Worm (Caenorhabditis elegans) whole organism, L4 larva: Measurements from ENCODE around the gene prp-9.
A peak's percentile ranks its signal among the peaks of the same experiment; 100 is the strongest.

Source experiments
- F26F4.8 ChIP-seq: fragments of 200-800 bp; sonication (Bioruptor generic); conservative IDR thresholded peaks from 2 replicates; pipeline ENCODE4 v1.3.6; 2022; ENCODE audit warnings: missing genetic modification characterization, missing compliant biosample characterization
- F44E2.7 ChIP-seq: fragments of 200-800 bp; sonication (Bioruptor generic); IDR thresholded peaks from 2 replicates; pipeline ENCODE4 v2.1.2; 2022; ENCODE audit warnings: missing genetic modification characterization, missing compliant biosample characterization
- F49E8.2 ChIP-seq: sonication (generic microtip); optimal IDR thresholded peaks from 2 replicates; lab custom pipeline; 2016; ENCODE audit warnings: missing compliant biosample characterization, mild to moderate bottlenecking, missing genetic modification characterization, borderline replicate concordance
- R02D3.7 ChIP-seq: fragments of 150-350 bp; sonication (generic microtip); optimal IDR thresholded peaks from 3 replicates; lab custom pipeline; 2014; ENCODE audit warnings: missing biosample characterization, missing genetic modification characterization
- Y105C5A.15 ChIP-seq: fragments of 200-800 bp; sonication (Bioruptor generic); IDR thresholded peaks from 2 replicates; pipeline ENCODE4 v1.3.6; 2022; ENCODE audit warnings: missing genetic modification characterization, missing compliant biosample characterization
- Y48G9A.11 ChIP-seq: fragments of 200-800 bp; sonication (Bioruptor generic); IDR thresholded peaks from 2 replicates; pipeline ENCODE4 v1.3.6; 2022; ENCODE audit warnings: missing genetic modification reagents, missing genetic modification characterization, missing compliant biosample characterization
- Y5F2A.4 ChIP-seq: fragments of 200-800 bp; sonication (Bioruptor generic); optimal IDR thresholded peaks from 2 replicates; lab custom pipeline; 2018; ENCODE audit warnings: mild to moderate bottlenecking, missing genetic modification characterization, missing compliant biosample characterization
- Y75B8A.6 ChIP-seq: fragments of 200-800 bp; sonication (Bioruptor generic); IDR thresholded peaks from 2 replicates; pipeline ENCODE4 v1.3.6; 2022; ENCODE audit warnings: missing genetic modification reagents, missing genetic modification characterization, missing compliant biosample characterization
- ama-1 ChIP-seq: fragments of 150-350 bp; optimal IDR thresholded peaks from 2 replicates; lab custom pipeline; 2014; ENCODE audit warnings: inconsistent platforms, mixed read lengths
- attf-4 ChIP-seq: sonication (generic microtip); optimal IDR thresholded peaks from 3 replicates; lab custom pipeline; 2017; ENCODE audit warnings: missing biosample characterization, missing genetic modification characterization
- ceh-28 ChIP-seq: fragments of 150-350 bp; optimal IDR thresholded peaks from 2 replicates; lab custom pipeline; 2014; ENCODE audit warnings: missing biosample characterization, missing genetic modification reagents, missing genetic modification characterization
- ceh-32 ChIP-seq: sonication (generic microtip); optimal IDR thresholded peaks from 2 replicates; lab custom pipeline; 2016; ENCODE audit warnings: mild to moderate bottlenecking, missing genetic modification characterization, missing compliant biosample characterization; ENCODE audit not compliant: poor library complexity
- ceh-44 ChIP-seq: fragments of 200-800 bp; sonication (Bioruptor generic); IDR thresholded peaks from 2 replicates; pipeline ENCODE4 v1.3.6; 2022; ENCODE audit warnings: missing genetic modification reagents, missing genetic modification characterization, missing compliant biosample characterization
- daf-19 ChIP-seq: fragments of 200-800 bp; sonication (Bioruptor generic); conservative IDR thresholded peaks from 2 replicates; pipeline ENCODE4 v1.3.6; 2022; ENCODE audit warnings: missing genetic modification characterization, missing compliant biosample characterization
- dmd-8 ChIP-seq: fragments of 200-800 bp; sonication (Bioruptor generic); IDR thresholded peaks from 2 replicates; pipeline ENCODE4 v1.3.6; 2022; ENCODE audit warnings: missing genetic modification characterization, missing compliant biosample characterization
- dmd-9 ChIP-seq: fragments of 200-800 bp; sonication (Bioruptor generic); IDR thresholded peaks from 2 replicates; pipeline ENCODE4 v1.3.6; 2022; ENCODE audit warnings: missing genetic modification reagents, missing genetic modification characterization, missing compliant biosample characterization
- dpl-1 ChIP-seq: fragments of 150-350 bp; optimal IDR thresholded peaks from 2 replicates; lab custom pipeline; 2014; ENCODE audit warnings: missing biosample characterization, missing genetic modification reagents, missing genetic modification characterization
- duxl-1 ChIP-seq: sonication (generic microtip); optimal IDR thresholded peaks from 2 replicates; lab custom pipeline; 2016; ENCODE audit warnings: mild to moderate bottlenecking, missing genetic modification characterization, moderate library complexity, missing compliant biosample characterization; ENCODE audit not compliant: poor library complexity
- dve-1 ChIP-seq: sonication (generic microtip); optimal IDR thresholded peaks from 2 replicates; lab custom pipeline; 2017; ENCODE audit warnings: antibody characterized with exemption, mild to moderate bottlenecking, missing genetic modification characterization, missing compliant biosample characterization; ENCODE audit not compliant: insufficient read depth
- egl-27 ChIP-seq: sonication (generic microtip); optimal IDR thresholded peaks from 3 replicates; lab custom pipeline; 2017; ENCODE audit warnings: missing biosample characterization, missing genetic modification reagents, missing genetic modification characterization
- fkh-10 ChIP-seq: fragments of 150-350 bp; optimal IDR thresholded peaks from 2 replicates; lab custom pipeline; 2014; ENCODE audit warnings: missing biosample characterization, missing genetic modification reagents, missing genetic modification characterization
- fos-1 ChIP-seq: fragments of 150-350 bp; optimal IDR thresholded peaks from 2 replicates; lab custom pipeline; 2014; ENCODE audit warnings: missing biosample characterization, missing genetic modification characterization
- hif-1 ChIP-seq, 2 experiments: sonication (generic microtip); optimal IDR thresholded peaks; 2 replicates each; lab custom pipeline; 2016 to 2017; ENCODE audit warnings: missing compliant biosample characterization in 2 of 2, missing genetic modification characterization in 2 of 2, missing genetic modification reagents in 2 of 2, missing genotype in 2 of 2, mild to moderate bottlenecking in 1 of 2
- hlh-30 ChIP-seq: sonication (generic microtip); optimal IDR thresholded peaks from 2 replicates; lab custom pipeline; 2017; ENCODE audit warnings: antibody characterized with exemption, mild to moderate bottlenecking, missing genetic modification characterization, missing compliant biosample characterization; ENCODE audit not compliant: insufficient read depth
- lin-1 ChIP-seq: fragments of 200-800 bp; sonication (Bioruptor generic); IDR thresholded peaks from 2 replicates; pipeline ENCODE4 v1.3.6; 2022; ENCODE audit warnings: missing genetic modification reagents, missing genetic modification characterization, missing compliant biosample characterization
- lin-13 ChIP-seq: fragments of 150-350 bp; optimal IDR thresholded peaks from 2 replicates; lab custom pipeline; 2014; ENCODE audit warnings: missing biosample characterization, missing genetic modification reagents, missing genetic modification characterization
- lin-15B ChIP-seq: fragments of 150-350 bp; sonication (generic microtip); optimal IDR thresholded peaks from 3 replicates; lab custom pipeline; 2014; ENCODE audit warnings: missing biosample characterization, missing genetic modification characterization
- lin-29 ChIP-seq: fragments of 200-800 bp; sonication (Bioruptor generic); IDR thresholded peaks from 2 replicates; pipeline ENCODE4 v1.3.6; 2022; ENCODE audit warnings: missing genetic modification reagents, missing genetic modification characterization, missing compliant biosample characterization
- lsy-2 ChIP-seq, 2 experiments: fragments of 150-350 bp in 1 of 2; sonication (generic microtip) in 1 of 2; optimal IDR thresholded peaks; 2 replicates each; lab custom pipeline; 2014 to 2017; ENCODE audit warnings: missing biosample characterization in 2 of 2, missing genetic modification characterization in 2 of 2
- madf-9 ChIP-seq: fragments of 200-800 bp; sonication (Bioruptor generic); conservative IDR thresholded peaks from 2 replicates; pipeline ENCODE4 v1.3.6; 2022; ENCODE audit warnings: missing genetic modification reagents, missing genetic modification characterization, missing compliant biosample characterization
- mes-2 ChIP-seq: sonication (generic microtip); optimal IDR thresholded peaks from 2 replicates; lab custom pipeline; 2016; ENCODE audit warnings: missing genotype, mild to moderate bottlenecking, missing genetic modification characterization, missing compliant biosample characterization; ENCODE audit not compliant: poor library complexity, severe bottlenecking
- mxl-3 ChIP-seq: fragments of 200-800 bp; sonication (Bioruptor generic); optimal IDR thresholded peaks from 2 replicates; lab custom pipeline; 2018; ENCODE audit warnings: mild to moderate bottlenecking, missing genetic modification characterization, missing compliant biosample characterization
- nhr-111 ChIP-seq: fragments of 200-800 bp; sonication (Bioruptor generic); optimal IDR thresholded peaks from 2 replicates; lab custom pipeline; 2018; ENCODE audit warnings: mild to moderate bottlenecking, missing genetic modification characterization, missing compliant biosample characterization
- nhr-237 ChIP-seq: sonication (generic microtip); optimal IDR thresholded peaks from 2 replicates; lab custom pipeline; 2017; ENCODE audit warnings: missing biosample characterization, missing genetic modification characterization
- nhr-28 ChIP-seq: fragments of 150-350 bp; optimal IDR thresholded peaks from 2 replicates; lab custom pipeline; 2014; ENCODE audit warnings: missing biosample characterization, missing genetic modification characterization
- nhr-41 ChIP-seq: fragments of 200-800 bp; sonication (Bioruptor generic); IDR thresholded peaks from 2 replicates; pipeline ENCODE4 v1.3.6; 2022; ENCODE audit warnings: missing genetic modification reagents, missing genetic modification characterization, missing compliant biosample characterization
- nhr-42 ChIP-seq: fragments of 200-800 bp; sonication (Bioruptor generic); IDR thresholded peaks from 2 replicates; pipeline ENCODE4 v1.3.6; 2022; ENCODE audit warnings: missing genetic modification characterization, missing compliant biosample characterization
- nhr-48 ChIP-seq: sonication (generic microtip); optimal IDR thresholded peaks from 2 replicates; lab custom pipeline; 2016; ENCODE audit warnings: mild to moderate bottlenecking, missing genetic modification characterization, missing compliant biosample characterization
- nhr-6 ChIP-seq: fragments of 150-350 bp; optimal IDR thresholded peaks from 2 replicates; lab custom pipeline; 2014; ENCODE audit warnings: missing biosample characterization, missing genetic modification characterization
- pqm-1 ChIP-seq: sonication (generic microtip); optimal IDR thresholded peaks from 2 replicates; lab custom pipeline; 2017; ENCODE audit warnings: missing biosample characterization, missing genetic modification characterization
- saeg-2 ChIP-seq: fragments of 200-800 bp; sonication (Bioruptor generic); IDR thresholded peaks from 2 replicates; pipeline ENCODE4 v1.3.6; 2022; ENCODE audit warnings: missing genetic modification reagents, missing genetic modification characterization, missing compliant biosample characterization
- sdz-12 ChIP-seq: fragments of 200-800 bp; sonication (Bioruptor generic); optimal IDR thresholded peaks from 2 replicates; lab custom pipeline; 2018; ENCODE audit warnings: mild to moderate bottlenecking, missing genetic modification characterization, missing compliant biosample characterization
- set-16 ChIP-seq: fragments of 200-800 bp; sonication (Bioruptor generic); IDR thresholded peaks from 2 replicates; pipeline ENCODE4 v1.3.6; 2022; ENCODE audit warnings: missing genetic modification reagents, missing genetic modification characterization, missing compliant biosample characterization
- tag-97 ChIP-seq: fragments of 200-800 bp; sonication (Bioruptor generic); IDR thresholded peaks from 2 replicates; pipeline ENCODE4 v1.3.6; 2022; ENCODE audit warnings: missing genetic modification characterization, missing compliant biosample characterization
- tra-1 ChIP-seq: fragments of 200-800 bp; sonication (Bioruptor generic); IDR thresholded peaks from 2 replicates; pipeline ENCODE4 v1.3.6; 2022; ENCODE audit warnings: missing genetic modification reagents, missing genetic modification characterization, missing compliant biosample characterization
- unc-62 ChIP-seq, 3 experiments: fragments of 150-350 bp in 1 of 3; sonication (generic microtip); optimal IDR thresholded peaks in 2 of 3; peaks in 1 of 3; 1 replicate in 1 of 3; 2 replicates in 2 of 3; lab custom pipeline; 2014 to 2017; ENCODE audit warnings: missing biosample characterization in 3 of 3, missing genetic modification characterization in 3 of 3, missing genetic modification reagents in 3 of 3, missing genotype in 1 of 3
- zag-1 ChIP-seq: fragments of 150-350 bp; optimal IDR thresholded peaks from 2 replicates; lab custom pipeline; 2014; ENCODE audit warnings: missing biosample characterization, missing genetic modification characterization
- zfp-3 ChIP-seq: fragments of 200-800 bp; sonication (Bioruptor generic); conservative IDR thresholded peaks from 2 replicates; pipeline ENCODE4 v1.3.6; 2022; ENCODE audit warnings: missing genetic modification reagents, missing genetic modification characterization, missing compliant biosample characterization
- zip-2 ChIP-seq: fragments of 150-350 bp; optimal IDR thresholded peaks from 2 replicates; lab custom pipeline; 2014; ENCODE audit warnings: missing biosample characterization, missing genetic modification characterization
- ztf-7 ChIP-seq: fragments of 150-350 bp; optimal IDR thresholded peaks from 2 replicates; lab custom pipeline; 2014; ENCODE audit warnings: missing biosample characterization, missing genetic modification characterization

prp-9 gene

DNA sequence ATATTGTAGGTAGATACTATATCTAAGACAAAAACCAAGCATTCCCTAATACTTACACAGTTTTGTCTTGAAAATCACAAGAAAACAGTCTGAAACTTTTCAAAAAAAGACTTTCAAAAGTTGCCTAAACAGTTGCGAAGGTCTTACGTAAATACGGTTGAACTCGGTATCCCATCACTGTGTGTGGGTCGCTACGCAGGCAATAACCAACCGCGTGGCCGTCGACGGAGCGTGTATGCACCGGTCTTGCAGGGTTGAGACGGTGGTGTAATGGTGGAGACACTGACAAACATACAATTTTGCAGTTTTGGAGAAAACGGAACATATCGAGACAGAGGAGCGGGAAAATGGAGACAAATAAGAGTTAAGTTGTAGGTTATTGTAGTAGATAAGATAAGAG lies 36.0 kb upstream of the prp-9 start, which contains the start of gene iff-2 (continued):
- peak; percentile 96 for TF ChIP-seq lin-1 (GFP tag; lab: Robert Waterston, UW)
- TF ChIP-seq zip-2 (tag; lab: Kevin White, UChicago), result peak; percentile 89
- TF ChIP-seq fkh-10 (GFP tag; lab: Kevin White, UChicago), result peak; percentile 99
- TF ChIP-seq attf-4 (tag; lab: Kevin White, UChicago), result no peak
- TF ChIP-seq nhr-28 (tag; lab: Kevin White, UChicago), result peak; percentile 100
- peak; percentile 41 for TF ChIP-seq ceh-28 (tag; lab: Kevin White, UChicago)
- TF ChIP-seq fos-1 (tag; lab: Kevin White, UChicago), result peak; percentile 58
- 0 out of 2 replicates have a peak, but pooled peaks have one; percentile 78 for TF ChIP-seq tag-97 (GFP tag; lab: Robert Waterston, UW)
- peak; percentile 88 to 96 for TF ChIP-seq hif-1 (tag; optimal IDR thresholded peaks at IDR 0.05; lab: Kevin White, UChicago)
- peak; percentile 92 for TF ChIP-seq pqm-1 (tag; lab: Kevin White, UChicago)
- no peak for TF ChIP-seq F26F4.8 (GFP tag; lab: Robert Waterston, UW)
- peak; percentile 96 for TF ChIP-seq Y75B8A.6
- TF ChIP-seq mes-2 (tag; lab: Kevin White, UChicago), result peak; percentile 97
- peak; percentile 68 for TF ChIP-seq ceh-32 (tag; lab: Kevin White, UChicago)
- TF ChIP-seq dmd-9 (GFP tag; lab: Robert Waterston, UW), result peak; percentile 95
- peak; percentile 60 for TF ChIP-seq sdz-12
- peak; percentile 97 for TF ChIP-seq duxl-1 (tag; lab: Kevin White, UChicago)
- TF ChIP-seq lin-13 (GFP tag; lab: Kevin White, UChicago), result peak; percentile 99
- peak; percentile 83 for TF ChIP-seq nhr-237
- no peak for TF ChIP-seq Y105C5A.15 (GFP tag; lab: Robert Waterston, UW)
- peak; percentile 97 to 98 for TF ChIP-seq lsy-2 (tag; optimal IDR thresholded peaks at IDR 0.05; lab: Kevin White, UChicago)
- no peak; the same call in 1 of the 2 replicates for TF ChIP-seq Y48G9A.11 (GFP tag; lab: Robert Waterston, UW)
- TF ChIP-seq zag-1 (tag; lab: Kevin White, UChicago), result peak; percentile 81
- TF ChIP-seq saeg-2 (GFP tag; lab: Robert Waterston, UW), result peak; percentile 92
- TF ChIP-seq ztf-7 (tag; lab: Kevin White, UChicago), result peak; percentile 87
- peak; percentile 14 to 100 for TF ChIP-seq unc-62 (GFP tag; optimal IDR thresholded peaks at IDR 0.05 in 1 of 2; lab: Kevin White, UChicago)
- TF ChIP-seq unc-62 (tag; optimal IDR thresholded peaks at IDR 0.05; lab: Kevin White, UChicago), result peak; percentile 51
- TF ChIP-seq nhr-41 (GFP tag; lab: Robert Waterston, UW), result peak; percentile 94
- peak; percentile 98 for TF ChIP-seq nhr-42
- TF ChIP-seq hlh-30 (tag; lab: Kevin White, UChicago), result peak; percentile 100
- TF ChIP-seq dmd-8 (GFP tag; lab: Robert Waterston, UW), result no peak; the same call in 1 of the 2 replicates
- TF ChIP-seq ama-1 (lab: Kevin White, UChicago), result peak; percentile 68
- TF ChIP-seq nhr-48 (tag; lab: Kevin White, UChicago), result peak; percentile 95
- TF ChIP-seq F49E8.2, result no peak
- TF ChIP-seq lin-29, result peak; percentile 88
- TF ChIP-seq ceh-44, result 0 out of 2 replicates have a peak, but pooled peaks have one; percentile 56
- no peak for TF ChIP-seq nhr-111 (GFP tag; lab: Kevin White, UChicago)
- TF ChIP-seq mxl-3 (GFP tag; lab: Kevin White, UChicago), result peak; percentile 100
- TF ChIP-seq Y5F2A.4 (GFP tag; lab: Kevin White, UChicago), result peak; percentile 78
- peak; percentile 73 for TF ChIP-seq set-16 (GFP tag; lab: Robert Waterston, UW)
- peak; percentile 97 for TF ChIP-seq zfp-3 (GFP tag; lab: Robert Waterston, UW)
- peak; percentile 99 for TF ChIP-seq nhr-6 (tag; lab: Kevin White, UChicago)
- peak; percentile 80 for TF ChIP-seq egl-27
- TF ChIP-seq dpl-1 (GFP tag; lab: Kevin White, UChicago), result peak; percentile 97
- peak; percentile 95 for TF ChIP-seq madf-9
- TF ChIP-seq F44E2.7, result no peak
- peak; percentile 71 for TF ChIP-seq daf-19 (GFP tag; lab: Robert Waterston, UW)
- peak; percentile 98 for TF ChIP-seq tra-1
- TF ChIP-seq dve-1, result peak; percentile 100
- TF ChIP-seq R02D3.7, result peak; percentile 50
- TF ChIP-seq lin-15B (tag; lab: Kevin White, UChicago), result peak; percentile 98
